Worm (Caenorhabditis elegans): Measurements from ENCODE around the gene Y47D7A.15.

DNA sequence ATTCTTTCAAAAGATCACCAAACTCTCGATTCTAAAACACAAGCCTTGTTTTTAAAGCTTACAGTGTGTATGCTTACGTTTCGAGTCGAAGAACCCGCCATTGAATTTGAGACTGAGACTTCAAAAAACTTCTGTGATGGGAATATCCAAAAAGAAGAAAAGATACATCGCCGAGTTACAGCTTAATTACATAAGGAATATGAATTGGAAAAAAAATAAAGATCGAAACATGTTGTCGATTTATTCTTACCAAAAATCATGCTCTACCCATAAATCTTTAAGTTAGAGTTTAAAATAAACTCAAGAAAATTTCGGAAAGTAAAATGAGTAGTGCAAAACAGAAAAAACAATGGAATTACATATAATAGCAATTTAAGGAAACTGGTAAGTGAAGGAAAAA is 46.8 kb downstream of the Y47D7A.15 start, which contains the start of gene F13A2.10:
- no peak for TF ChIP-seq ceh-34 (tag; optimal IDR thresholded peaks at IDR 0.05)
- no peak for TF ChIP-seq C08G9.2 (tag; optimal IDR thresholded peaks at IDR 0.05)
- TF ChIP-seq hlh-30 (tag; optimal IDR thresholded peaks at IDR 0.05; ENCODE audit: insufficient read depth): no peak
- TF ChIP-seq ceh-45 (GFP tag; IDR thresholded peaks at IDR 0.05): no peak
- TF ChIP-seq fkh-10 (GFP tag; optimal IDR thresholded peaks at IDR 0.05): no peak
- no peak for TF ChIP-seq ceh-2 (tag; optimal IDR thresholded peaks at IDR 0.05)
- no peak for TF ChIP-seq pax-1 (tag; optimal IDR thresholded peaks at IDR 0.05)
- TF ChIP-seq unc-55 (GFP tag; optimal IDR thresholded peaks at IDR 0.05): no peak
- TF ChIP-seq ama-1 (optimal IDR thresholded peaks at IDR 0.05): no peak
- no peak for TF ChIP-seq ttx-3 (tag; optimal IDR thresholded peaks at IDR 0.05)
